Fruit fly (Drosophila melanogaster): ENCODE measurements around the gene Ada2b.

The Ada2b gene

dm6 chr3R:8210837-8211488 is 29.4 kb downstream of the Ada2b start:
- no peak for TF ChIP-seq Hr83 (GFP tag; optimal IDR thresholded peaks at IDR 0.05; ENCODE audit: poor library complexity, severe bottlenecking)
- no peak for TF ChIP-seq br (GFP tag; optimal IDR thresholded peaks at IDR 0.05)
- no peak for TF ChIP-seq Sp1 (GFP tag; optimal IDR thresholded peaks at IDR 0.05)
- no peak for TF ChIP-seq psq (GFP tag; optimal IDR thresholded peaks at IDR 0.05)
- TF ChIP-seq dl (GFP tag; optimal IDR thresholded peaks at IDR 0.05; ENCODE audit: insufficient read depth in 1 of 2, partially characterized antibody in 2 of 2), result no peak
- no peak for TF ChIP-seq N (GFP tag; optimal IDR thresholded peaks at IDR 0.05)
- TF ChIP-seq CrebA (GFP tag; optimal IDR thresholded peaks at IDR 0.05; ENCODE audit: borderline replicate concordance), result no peak

- TF ChIP-seq pan (optimal IDR thresholded peaks at IDR 0.05) (no peak), br (GFP tag; optimal IDR thresholded peaks at IDR 0.05) (peak; percentile 21), Rel (GFP tag; optimal IDR thresholded peaks at IDR 0.05) (no peak), Rel (tag; optimal IDR thresholded peaks at IDR 0.05) (peak; percentile 36), h (GFP tag; optimal IDR thresholded peaks at IDR 0.05) (peak; percentile 56)
Observed at dm6 chr3R:8208378-8209021, 31.8 kb downstream of the Ada2b start.

dm6 chr3R:8207276-8207654 is 33.0 kb downstream of the Ada2b start:
- TF ChIP-seq Hr83 (GFP tag; optimal IDR thresholded peaks at IDR 0.05; ENCODE audit: poor library complexity, severe bottlenecking) (no peak), tai (GFP tag; optimal IDR thresholded peaks at IDR 0.05) (no peak), pan (optimal IDR thresholded peaks at IDR 0.05) (no peak), Jra (GFP tag; optimal IDR thresholded peaks at IDR 0.05) (no peak), rgr (GFP tag; optimal IDR thresholded peaks at IDR 0.05) (no peak), dl (GFP tag; optimal IDR thresholded peaks at IDR 0.05; ENCODE audit: insufficient read depth in 1 of 2, partially characterized antibody in 2 of 2) (no peak), usp (GFP tag; optimal IDR thresholded peaks at IDR 0.05) (no peak), fru (GFP tag; optimal IDR thresholded peaks at IDR 0.05) (no peak), Abd-B (GFP tag; optimal IDR thresholded peaks at IDR 0.05) (no peak), Vsx2 (GFP tag; optimal IDR thresholded peaks at IDR 0.05; ENCODE audit: partially characterized antibody) (no peak)

- TF ChIP-seq rgr (GFP tag; optimal IDR thresholded peaks at IDR 0.05), result peak; percentile 52
- TF ChIP-seq HLH106 (tag; optimal IDR thresholded peaks at IDR 0.05), result peak; percentile 41
- no peak for TF ChIP-seq brk (GFP tag; optimal IDR thresholded peaks at IDR 0.05)
- TF ChIP-seq ey (GFP tag; optimal IDR thresholded peaks at IDR 0.05), result peak; percentile 59
- no peak for TF ChIP-seq Dfd (GFP tag; optimal IDR thresholded peaks at IDR 0.05)
- no peak for TF ChIP-seq dsf (GFP tag; optimal IDR thresholded peaks at IDR 0.05; ENCODE audit: borderline replicate concordance)
- TF ChIP-seq sage (GFP tag; optimal IDR thresholded peaks at IDR 0.05), result no peak
- peak; percentile 60 for TF ChIP-seq fru (GFP tag; optimal IDR thresholded peaks at IDR 0.05)
- peak; percentile 49 for TF ChIP-seq psq (GFP tag; optimal IDR thresholded peaks at IDR 0.05)
- TF ChIP-seq OdsH (GFP tag; optimal IDR thresholded peaks at IDR 0.05), result peak; percentile 70
- TF ChIP-seq h (GFP tag; optimal IDR thresholded peaks at IDR 0.05), result peak; percentile 71
- no peak for TF ChIP-seq Myc (optimal IDR thresholded peaks at IDR 0.05)
- no peak for TF ChIP-seq usp (GFP tag; optimal IDR thresholded peaks at IDR 0.05)
- no peak for TF ChIP-seq Hr78 (GFP tag; optimal IDR thresholded peaks at IDR 0.05)
- TF ChIP-seq N (GFP tag; optimal IDR thresholded peaks at IDR 0.05), result no peak
- TF ChIP-seq dmrt93B (GFP tag; optimal IDR thresholded peaks at IDR 0.05), result no peak
- TF ChIP-seq pan (optimal IDR thresholded peaks at IDR 0.05), result no peak
- TF ChIP-seq Hnf4 (GFP tag; optimal IDR thresholded peaks at IDR 0.05), result peak; percentile 27
- TF ChIP-seq GATAd (GFP tag; optimal IDR thresholded peaks at IDR 0.05), result no peak
- TF ChIP-seq Sp1 (GFP tag; optimal IDR thresholded peaks at IDR 0.05), result peak; percentile 31
- TF ChIP-seq Jra (GFP tag; optimal IDR thresholded peaks at IDR 0.05), result no peak
- TF ChIP-seq Hr83 (GFP tag; optimal IDR thresholded peaks at IDR 0.05; ENCODE audit: poor library complexity, severe bottlenecking), result no peak
- peak in 1 of 2 experiments; percentile 52 for TF ChIP-seq foxo (GFP tag; optimal IDR thresholded peaks at IDR 0.05)
- peak; percentile 18 for TF ChIP-seq br (GFP tag; optimal IDR thresholded peaks at IDR 0.05)
- TF ChIP-seq Mio (GFP tag; optimal IDR thresholded peaks at IDR 0.05), result no peak
Observed at dm6 chr3R:8206628-8207275, 33.6 kb downstream of the Ada2b start.
